Fruit fly (Drosophila melanogaster) whole organism, embryonic: ENCODE data around the gene CG8142.
A peak's percentile ranks its signal among the peaks of the same experiment; 100 is the strongest.

Source experiments
- Abd-B ChIP-seq: fragments of 200-800 bp; sonication (Bioruptor generic); optimal IDR thresholded peaks from 2 replicates; lab custom pipeline; 2018; ENCODE audit warnings: missing biosample characterization, mild to moderate bottlenecking, missing genetic modification characterization, moderate library complexity
- Asciz ChIP-seq: fragments of 200-800 bp; sonication (Bioruptor generic); optimal IDR thresholded peaks from 2 replicates; lab custom pipeline; 2017; ENCODE audit warnings: missing biosample characterization, mild to moderate bottlenecking, missing genetic modification characterization, missing genetic modification reagents
- B-H1 ChIP-seq: fragments of 200-800 bp; sonication (Bioruptor generic); IDR thresholded peaks from 3 replicates; pipeline ENCODE4 v1.3.6; 2022; ENCODE audit warnings: missing biosample characterization, missing genetic modification characterization
- BEAF-32 ChIP-seq: fragments of 200-800 bp; sonication (Bioruptor generic); optimal IDR thresholded peaks from 3 replicates; lab custom pipeline; 2017; ENCODE audit warnings: missing biosample characterization, missing genetic modification characterization, mild to moderate bottlenecking, moderate library complexity, missing genetic modification reagents
- BtbVII ChIP-seq: fragments of 200-800 bp; sonication (Bioruptor generic); optimal IDR thresholded peaks from 3 replicates; lab custom pipeline; 2017; ENCODE audit warnings: missing biosample characterization, mild to moderate bottlenecking, missing genetic modification characterization
- Bteb2 ChIP-seq: fragments of 200-800 bp; sonication (Bioruptor generic); optimal IDR thresholded peaks from 2 replicates; lab custom pipeline; 2016; ENCODE audit warnings: missing biosample characterization, missing genetic modification characterization
- C15 ChIP-seq: fragments of 200-800 bp; sonication (Bioruptor generic); IDR thresholded peaks from 3 replicates; pipeline ENCODE4 v1.3.6; 2022; ENCODE audit warnings: missing biosample characterization, missing genetic modification characterization
- CG1233 ChIP-seq: fragments of 200-800 bp; sonication (Bioruptor generic); optimal IDR thresholded peaks from 4 replicates; lab custom pipeline; 2018; ENCODE audit warnings: missing biosample characterization, mild to moderate bottlenecking, missing genetic modification characterization
- CG13123 ChIP-seq: fragments of 200-800 bp; sonication (Bioruptor generic); optimal IDR thresholded peaks from 2 replicates; lab custom pipeline; 2016; ENCODE audit warnings: missing biosample characterization, missing genetic modification characterization
- CG13624 ChIP-seq: fragments of 200-800 bp; sonication (Bioruptor generic); optimal IDR thresholded peaks from 2 replicates; lab custom pipeline; 2016; ENCODE audit warnings: missing biosample characterization, missing genetic modification characterization
- CG14710 ChIP-seq: fragments of 200-800 bp; sonication (Bioruptor generic); optimal IDR thresholded peaks from 3 replicates; lab custom pipeline; 2019; ENCODE audit warnings: missing biosample characterization, mild to moderate bottlenecking, missing genetic modification characterization, moderate library complexity
- CG15601 ChIP-seq: fragments of 200-800 bp; sonication (Bioruptor generic); optimal IDR thresholded peaks from 3 replicates; lab custom pipeline; 2019; ENCODE audit warnings: missing biosample characterization, mild to moderate bottlenecking, missing genetic modification characterization, moderate library complexity
- CG1647 ChIP-seq: fragments of 200-800 bp; sonication (Bioruptor generic); optimal IDR thresholded peaks from 3 replicates; lab custom pipeline; 2016; ENCODE audit warnings: missing biosample characterization, missing genetic modification characterization
- CG17361 ChIP-seq: fragments of 200-800 bp; sonication (Bioruptor generic); IDR thresholded peaks from 3 replicates; pipeline ENCODE4 v1.3.6; 2022; ENCODE audit warnings: missing biosample characterization, missing genetic modification characterization
- CG2712 ChIP-seq: fragments of 200-800 bp; optimal IDR thresholded peaks from 3 replicates; lab custom pipeline; 2019; ENCODE audit warnings: missing biosample characterization, mild to moderate bottlenecking, missing genetic modification characterization, moderate library complexity
- CG33213 ChIP-seq: fragments of 200-800 bp; sonication (Bioruptor generic); optimal IDR thresholded peaks from 3 replicates; lab custom pipeline; 2016; ENCODE audit warnings: missing biosample characterization, missing genetic modification characterization
- CG3847 ChIP-seq: fragments of 200-800 bp; sonication (Bioruptor generic); IDR thresholded peaks from 2 replicates; pipeline ENCODE4 v1.3.6; 2022; ENCODE audit warnings: missing biosample characterization, missing genetic modification characterization
- CG42726 ChIP-seq: fragments of 200-800 bp; sonication (Bioruptor generic); IDR thresholded peaks from 2 replicates; pipeline ENCODE4 v1.3.6; 2022; ENCODE audit warnings: missing biosample characterization, missing genetic modification characterization; ENCODE audit not compliant: partially characterized antibody
- CG6765 ChIP-seq: fragments of 200-800 bp; sonication (Bioruptor generic); optimal IDR thresholded peaks from 3 replicates; lab custom pipeline; 2017; ENCODE audit warnings: missing biosample characterization, mild to moderate bottlenecking, missing genetic modification characterization
- CG7928 ChIP-seq: fragments of 200-800 bp; sonication (Bioruptor generic); optimal IDR thresholded peaks from 2 replicates; lab custom pipeline; 2017; ENCODE audit warnings: missing biosample characterization, mild to moderate bottlenecking, missing genetic modification characterization
- CG8388 ChIP-seq: fragments of 200-800 bp; sonication (Bioruptor generic); optimal IDR thresholded peaks from 2 replicates; lab custom pipeline; 2019; ENCODE audit warnings: missing biosample characterization, mild to moderate bottlenecking, missing genetic modification characterization, moderate library complexity
- CG9932 ChIP-seq: fragments of 200-800 bp; sonication (Bioruptor generic); IDR thresholded peaks from 2 replicates; pipeline ENCODE4 v1.3.6; 2022; ENCODE audit warnings: missing biosample characterization, missing genetic modification characterization
- CTCF ChIP-seq: fragments of 200-800 bp; sonication (Bioruptor generic); optimal IDR thresholded peaks from 2 replicates; lab custom pipeline; 2017; ENCODE audit warnings: missing biosample characterization, mild to moderate bottlenecking, missing genetic modification characterization, moderate library complexity
- Fer2 ChIP-seq: fragments of 200-800 bp; sonication (Bioruptor generic); optimal IDR thresholded peaks from 2 replicates; lab custom pipeline; 2018; ENCODE audit warnings: missing biosample characterization, mild to moderate bottlenecking, missing genetic modification characterization, moderate library complexity
- HLH54F ChIP-seq: fragments of 200-800 bp; sonication (Bioruptor generic); optimal IDR thresholded peaks from 3 replicates; lab custom pipeline; 2016; ENCODE audit warnings: missing biosample characterization, missing genetic modification characterization
- HLHmδ ChIP-seq: fragments of 200-800 bp; sonication (Bioruptor generic); optimal IDR thresholded peaks from 2 replicates; lab custom pipeline; 2018; ENCODE audit warnings: missing biosample characterization, mild to moderate bottlenecking, missing genetic modification characterization, moderate library complexity
- Hsf ChIP-seq: fragments of 200-800 bp; sonication (Bioruptor generic); optimal IDR thresholded peaks from 3 replicates; lab custom pipeline; 2016; ENCODE audit warnings: missing biosample characterization, missing genetic modification characterization
- Kr ChIP-seq: fragments of 200-800 bp; sonication (Bioruptor generic); optimal IDR thresholded peaks from 2 replicates; lab custom pipeline; 2017; ENCODE audit warnings: missing biosample characterization, mild to moderate bottlenecking, missing genetic modification characterization
- NC2β ChIP-seq: fragments of 200-800 bp; sonication (Bioruptor generic); optimal IDR thresholded peaks from 2 replicates; lab custom pipeline; 2016; ENCODE audit warnings: missing biosample characterization, missing genetic modification characterization
- NFAT ChIP-seq: fragments of 200-800 bp; sonication (Bioruptor generic); IDR thresholded peaks from 2 replicates; pipeline ENCODE4 v1.3.6; 2022; ENCODE audit warnings: missing biosample characterization, missing genetic modification characterization
- PHDP ChIP-seq: fragments of 200-800 bp; sonication (Bioruptor generic); optimal IDR thresholded peaks from 3 replicates; lab custom pipeline; 2018; ENCODE audit warnings: missing biosample characterization, mild to moderate bottlenecking, missing genetic modification characterization, moderate library complexity
- Sry-β ChIP-seq: fragments of 200-800 bp; sonication (Bioruptor generic); optimal IDR thresholded peaks from 2 replicates; lab custom pipeline; 2018; ENCODE audit warnings: missing biosample characterization, mild to moderate bottlenecking, missing genetic modification characterization, moderate library complexity
- Usf ChIP-seq: fragments of 200-800 bp; sonication (Bioruptor generic); optimal IDR thresholded peaks from 2 replicates; lab custom pipeline; 2017; ENCODE audit warnings: missing genotype, missing biosample characterization, missing genetic modification characterization
- Xrp1 ChIP-seq: fragments of 200-800 bp; sonication (Bioruptor generic); IDR thresholded peaks from 2 replicates; pipeline ENCODE4 v1.3.6; 2022; ENCODE audit warnings: missing biosample characterization, missing genetic modification characterization
- bowl ChIP-seq: fragments of 200-800 bp; sonication (Bioruptor generic); IDR thresholded peaks from 2 replicates; pipeline ENCODE4 v1.3.6; 2022; ENCODE audit warnings: missing biosample characterization, missing genetic modification characterization
- btn ChIP-seq: fragments of 200-800 bp; sonication (Bioruptor generic); optimal IDR thresholded peaks from 2 replicates; lab custom pipeline; 2016; ENCODE audit warnings: missing biosample characterization, missing genetic modification characterization
- caup ChIP-seq: fragments of 200-800 bp; sonication (Bioruptor generic); optimal IDR thresholded peaks from 3 replicates; lab custom pipeline; 2017; ENCODE audit warnings: missing biosample characterization, mild to moderate bottlenecking, missing genetic modification characterization, moderate library complexity; ENCODE audit not compliant: severe bottlenecking
- chinmo ChIP-seq: fragments of 200-800 bp; sonication (Bioruptor generic); IDR thresholded peaks from 4 replicates; pipeline ENCODE4 v1.3.6; 2022; ENCODE audit warnings: missing biosample characterization, missing genetic modification characterization; ENCODE audit not compliant: partially characterized antibody
- chn ChIP-seq: fragments of 200-800 bp; sonication (Bioruptor generic); optimal IDR thresholded peaks from 2 replicates; lab custom pipeline; 2016; ENCODE audit warnings: missing biosample characterization, missing genetic modification characterization
- ftz-f1 ChIP-seq: fragments of 200-800 bp; sonication (Bioruptor generic); optimal IDR thresholded peaks from 2 replicates; lab custom pipeline; 2016; ENCODE audit warnings: missing biosample characterization, missing genetic modification characterization
- jumu ChIP-seq: fragments of 200-800 bp; sonication (Bioruptor generic); optimal IDR thresholded peaks from 3 replicates; lab custom pipeline; 2016; ENCODE audit warnings: missing biosample characterization, missing genetic modification characterization
- kay ChIP-seq: fragments of 200-800 bp; sonication (Bioruptor generic); optimal IDR thresholded peaks from 2 replicates; lab custom pipeline; 2016; ENCODE audit warnings: missing biosample characterization, missing genetic modification characterization
- pan ChIP-seq, 4 experiments: fragments of >200 bp in 3 of 4; fragments of 200-800 bp in 1 of 4; sonication (Bioruptor generic) in 1 of 4; optimal IDR thresholded peaks in 3 of 4; IDR thresholded peaks in 1 of 4; 2 replicates each; pipeline versions ENCODE4 v1.3.6 to Lab custom; 2017 to 2022; ENCODE audit warnings: missing biosample characterization in 2 of 4, missing genetic modification characterization in 2 of 4, mixed read lengths in 1 of 4
- pros ChIP-seq: fragments of 200-800 bp; sonication (Bioruptor generic); optimal IDR thresholded peaks from 3 replicates; lab custom pipeline; 2019; ENCODE audit warnings: missing biosample characterization, mild to moderate bottlenecking, missing genetic modification characterization, moderate library complexity
- pzg ChIP-seq: fragments of 200-800 bp; sonication (Bioruptor generic); optimal IDR thresholded peaks from 3 replicates; lab custom pipeline; 2018; ENCODE audit warnings: missing biosample characterization, mild to moderate bottlenecking, missing genetic modification characterization, moderate library complexity
- slp2 ChIP-seq: fragments of 200-800 bp; sonication (Bioruptor generic); optimal IDR thresholded peaks from 2 replicates; lab custom pipeline; 2016; ENCODE audit warnings: missing biosample characterization, missing genetic modification characterization
- sob ChIP-seq: fragments of 200-800 bp; sonication (Bioruptor generic); IDR thresholded peaks from 2 replicates; pipeline ENCODE4 v1.3.6; 2022; ENCODE audit warnings: missing biosample characterization, missing genetic modification characterization
- tx ChIP-seq: fragments of 200-800 bp; sonication (Bioruptor generic); optimal IDR thresholded peaks from 2 replicates; lab custom pipeline; 2016; ENCODE audit warnings: missing biosample characterization, missing genetic modification characterization
- vfl ChIP-seq: fragments of 200-800 bp; sonication (Bioruptor generic); optimal IDR thresholded peaks from 2 replicates; lab custom pipeline; 2016; ENCODE audit warnings: missing biosample characterization, missing genetic modification characterization
- vnd ChIP-seq: fragments of 200-800 bp; sonication (Bioruptor generic); IDR thresholded peaks from 3 replicates; pipeline ENCODE4 v1.3.6; 2022; ENCODE audit warnings: missing biosample characterization, missing genetic modification characterization; ENCODE audit not compliant: partially characterized antibody

CG8142 gene

DNA sequence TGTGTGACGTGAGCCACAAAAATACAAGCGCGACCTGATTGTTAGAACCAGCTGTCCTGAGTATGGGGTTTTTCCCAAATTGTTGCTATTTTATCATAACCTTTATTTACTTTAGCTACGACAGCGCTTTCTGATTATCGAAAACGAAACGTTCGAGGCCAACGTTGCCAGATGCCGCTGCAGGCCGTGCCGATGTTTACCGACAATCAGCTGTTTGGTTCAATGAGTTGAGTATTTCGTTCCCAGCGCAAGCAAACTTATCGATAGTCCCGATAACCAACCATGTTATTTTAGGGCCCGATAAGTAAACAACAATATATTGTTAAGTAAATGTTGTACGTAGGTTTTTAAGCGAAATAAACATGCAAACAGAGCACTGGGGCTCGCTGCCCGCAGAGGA is 5.7 kb upstream of the CG8142 start, which contains the start of the genes CG15814 and Spt7 (continued):
- no peak for TF ChIP-seq jumu (GFP tag; lab: Kevin White, UChicago)
- peak; percentile 27 for TF ChIP-seq CG13123 (GFP tag; lab: Kevin White, UChicago)
- TF ChIP-seq C15 (GFP tag; lab: Robert Waterston, UW): no peak
- no peak; the same call in 1 of the 2 replicates for TF ChIP-seq NFAT (GFP tag; lab: Robert Waterston, UW)
- TF ChIP-seq sob: peak; percentile 54
- peak; percentile 13 for TF ChIP-seq HLHmδ (GFP tag; lab: Kevin White, UChicago)
- no peak for TF ChIP-seq CG8388
- no peak for TF ChIP-seq Sry-β (GFP tag; lab: Kevin White, UChicago)
- TF ChIP-seq chinmo (GFP tag; lab: Robert Waterston, UW): peak; percentile 94
- peak; percentile 70 for TF ChIP-seq CG14710 (tag; lab: Kevin White, UChicago)
- TF ChIP-seq kay (GFP tag; lab: Kevin White, UChicago): no peak
- TF ChIP-seq btn (GFP tag; lab: Kevin White, UChicago): peak; percentile 8
- 0 out of 2 replicates have a peak, but pooled peaks have one; percentile 24 for TF ChIP-seq Xrp1 (GFP tag; lab: Robert Waterston, UW)
- TF ChIP-seq Usf: no peak
- peak; percentile 48 for TF ChIP-seq CG3847 (GFP tag; lab: Robert Waterston, UW)
- TF ChIP-seq Abd-B: peak; percentile 24
- no peak for TF ChIP-seq Fer2 (tag; lab: Kevin White, UChicago)
- peak; percentile 3 for TF ChIP-seq BtbVII (GFP tag; lab: Kevin White, UChicago)
- TF ChIP-seq CG6765 (GFP tag; lab: Kevin White, UChicago): no peak
- peak; percentile 23 for TF ChIP-seq chn
- peak; percentile 4 for TF ChIP-seq Bteb2 (GFP tag; lab: Kevin White, UChicago)
- peak; percentile 40 for TF ChIP-seq CG15601 (tag; lab: Kevin White, UChicago)
- 0 out of 2 replicates have a peak, but pooled peaks have one; percentile 8 for TF ChIP-seq bowl (GFP tag; lab: Robert Waterston, UW)
- TF ChIP-seq caup: peak; percentile 47
- peak; percentile 2 for TF ChIP-seq CG1233 (GFP tag; lab: Kevin White, UChicago)
- TF ChIP-seq pros: no peak
- TF ChIP-seq Asciz (GFP tag; lab: Kevin White, UChicago): no peak
- TF ChIP-seq CG13624: peak; percentile 20
- TF ChIP-seq HLH54F (GFP tag; lab: Kevin White, UChicago): peak; percentile 21
- TF ChIP-seq tx (GFP tag; lab: Kevin White, UChicago): peak; percentile 15
- TF ChIP-seq vnd: peak; percentile 75
- no peak for TF ChIP-seq CG1647 (GFP tag; lab: Kevin White, UChicago)
- peak; percentile 15 for TF ChIP-seq Hsf (GFP tag; lab: Kevin White, UChicago)
- TF ChIP-seq slp2 (GFP tag; lab: Kevin White, UChicago): peak; percentile 26
- TF ChIP-seq vfl (GFP tag; lab: Kevin White, UChicago): peak; percentile 48
- TF ChIP-seq CTCF (GFP tag; lab: Kevin White, UChicago): peak; percentile 53
- peak; percentile 11; the same call in 1 of the 3 replicates for TF ChIP-seq B-H1 (GFP tag; lab: Robert Waterston, UW)
- TF ChIP-seq CG2712 (tag; lab: Kevin White, UChicago): peak; percentile 44
- TF ChIP-seq CG9932 (GFP tag; lab: Robert Waterston, UW): peak; percentile 21; the same call in 1 of the 2 replicates
- TF ChIP-seq pzg (GFP tag; lab: Kevin White, UChicago): peak; percentile 85
- TF ChIP-seq PHDP (tag; lab: Kevin White, UChicago): peak; percentile 33
- TF ChIP-seq CG17361 (GFP tag; lab: Robert Waterston, UW): 0 out of 3 replicates have a peak, but pooled peaks have one; percentile 25
- no peak for TF ChIP-seq Kr (GFP tag; lab: Kevin White, UChicago)
- peak; percentile 40 for TF ChIP-seq NC2β (GFP tag; lab: Kevin White, UChicago)
- TF ChIP-seq pan (optimal IDR thresholded peaks at IDR 0.05; lab: Kevin White, UChicago): no peak
- peak in 1 of 2 experiments; percentile 8 for TF ChIP-seq pan (GFP tag; optimal IDR thresholded peaks at IDR 0.05 in 1 of 2, IDR thresholded peaks at IDR 0.05 in 1 of 2)
- peak; percentile 88 for TF ChIP-seq BEAF-32 (GFP tag; lab: Kevin White, UChicago)
- peak; percentile 97 for TF ChIP-seq CG42726
- peak; percentile 52 for TF ChIP-seq CG33213 (GFP tag; lab: Kevin White, UChicago)
- TF ChIP-seq CG7928 (GFP tag; lab: Kevin White, UChicago): peak; percentile 6
- peak; percentile 35 for TF ChIP-seq ftz-f1 (GFP tag; lab: Kevin White, UChicago)
